Worm (Caenorhabditis elegans): ENCODE measurements around the gene T12G3.6.

The T12G3.6 gene

DNA sequence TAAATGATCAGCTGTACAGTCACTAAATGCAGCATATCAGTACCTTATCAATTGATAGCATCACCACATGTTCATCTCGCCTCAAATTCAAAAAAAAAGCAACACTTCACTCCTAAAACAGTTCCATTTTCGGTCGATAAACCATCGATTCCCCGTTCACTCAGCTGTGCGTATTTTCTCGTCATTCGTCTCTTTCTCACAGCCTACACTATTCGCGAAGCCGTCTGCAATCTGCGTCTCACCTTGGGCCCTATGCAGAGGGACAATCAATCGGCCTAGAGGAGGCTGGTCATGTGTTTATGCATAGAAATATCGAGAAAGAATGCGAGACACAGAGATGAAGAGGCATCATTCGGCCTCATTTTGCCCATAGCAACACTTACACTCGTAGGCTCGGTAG is 1.3 kb upstream of the T12G3.6 start (continued):
- no peak for TF ChIP-seq him-1 (tag; optimal IDR thresholded peaks at IDR 0.05)
- TF ChIP-seq ztf-28 (GFP tag; IDR thresholded peaks at IDR 0.05), result no peak
- TF ChIP-seq unc-130 (GFP tag; optimal IDR thresholded peaks at IDR 0.05), result no peak
- TF ChIP-seq hlh-12 (tag; optimal IDR thresholded peaks at IDR 0.05), result no peak
- TF ChIP-seq dpff-1 (tag; optimal IDR thresholded peaks at IDR 0.05), result no peak
- peak; percentile 76 for TF ChIP-seq nfyb-1 (GFP tag; IDR thresholded peaks at IDR 0.05)
- peak; percentile 95 for TF ChIP-seq B0336.3 (GFP tag; IDR thresholded peaks at IDR 0.05)
- no peak for TF ChIP-seq akir-1 (GFP tag; optimal IDR thresholded peaks at IDR 0.05)
- peak; percentile 77 for TF ChIP-seq K11D2.4 (GFP tag; IDR thresholded peaks at IDR 0.05)
- peak; percentile 64 for TF ChIP-seq B0035.1 (tag; optimal IDR thresholded peaks at IDR 0.05)
- TF ChIP-seq ceh-40 (GFP tag; IDR thresholded peaks at IDR 0.05), result no peak
- no peak for TF ChIP-seq F39B2.1 (GFP tag; IDR thresholded peaks at IDR 0.05)
- TF ChIP-seq hmg-20 (GFP tag; IDR thresholded peaks at IDR 0.05), result 0 out of 2 replicates have a peak, but pooled peaks have one; percentile 33
- no peak for TF ChIP-seq B0261.1 (tag; optimal IDR thresholded peaks at IDR 0.05)
- no peak for TF ChIP-seq mes-4 (tag; optimal IDR thresholded peaks at IDR 0.05)
- no peak for TF ChIP-seq lsl-1 (GFP tag; optimal IDR thresholded peaks at IDR 0.05)
- no peak for TF ChIP-seq lag-1 (GFP tag; IDR thresholded peaks at IDR 0.05)
- peak; percentile 98 for TF ChIP-seq atf-7 (tag; optimal IDR thresholded peaks at IDR 0.05)
- TF ChIP-seq mxl-1 (tag; optimal IDR thresholded peaks at IDR 0.05), result no peak
- peak; percentile 80 for TF ChIP-seq ekl-4 (GFP tag; IDR thresholded peaks at IDR 0.05)
- no peak for TF ChIP-seq nhr-120 (GFP tag; IDR thresholded peaks at IDR 0.05)
- TF ChIP-seq tbx-9 (tag; optimal IDR thresholded peaks at IDR 0.05; ENCODE audit: borderline replicate concordance), result no peak
- TF ChIP-seq snpc-1.1 (tag; optimal IDR thresholded peaks at IDR 0.05; ENCODE audit: insufficient read depth), result no peak
- TF ChIP-seq athp-1 (tag; optimal IDR thresholded peaks at IDR 0.05), result peak; percentile 84
- no peak for TF ChIP-seq ceh-100 (GFP tag; IDR thresholded peaks at IDR 0.05)
- peak; percentile 82 for TF ChIP-seq zfh-2 (GFP tag; conservative IDR thresholded peaks at IDR 0.05)
- no peak for TF ChIP-seq nhr-27 (tag; optimal IDR thresholded peaks at IDR 0.05)
- peak; percentile 50; the same call in 1 of the 2 replicates for TF ChIP-seq Y56A3A.18 (GFP tag; IDR thresholded peaks at IDR 0.05)
- TF ChIP-seq F22D6.2 (tag; optimal IDR thresholded peaks at IDR 0.05), result peak; percentile 71
- TF ChIP-seq F10E7.11 (tag; optimal IDR thresholded peaks at IDR 0.05), result no peak
- no peak for TF ChIP-seq dpl-1 (GFP tag; optimal IDR thresholded peaks at IDR 0.05)
- peak; percentile 79 for TF ChIP-seq repo-1 (tag; optimal IDR thresholded peaks at IDR 0.05)
- TF ChIP-seq F37B4.10 (GFP tag; IDR thresholded peaks at IDR 0.05), result no peak
- TF ChIP-seq rec-8 (tag; optimal IDR thresholded peaks at IDR 0.05), result no peak
- TF ChIP-seq mcd-1 (GFP tag; IDR thresholded peaks at IDR 0.05), result peak; percentile 76
- peak; percentile 84 for TF ChIP-seq chd-7 (tag; optimal IDR thresholded peaks at IDR 0.05)
- TF ChIP-seq lin-35 (GFP tag; optimal IDR thresholded peaks at IDR 0.05), result peak in 1 of 3 experiments; percentile 67
- no peak for TF ChIP-seq lin-26 (GFP tag; IDR thresholded peaks at IDR 0.05)
- no peak for TF ChIP-seq F57A8.1 (GFP tag; optimal IDR thresholded peaks at IDR 0.05)
- no peak for TF ChIP-seq Y79H2A.3 (GFP tag; conservative IDR thresholded peaks at IDR 0.05)
- TF ChIP-seq dox-1 (GFP tag; IDR thresholded peaks at IDR 0.05), result peak; percentile 86
- peak; percentile 71 for TF ChIP-seq nhr-90 (tag; optimal IDR thresholded peaks at IDR 0.05)
- TF ChIP-seq ccch-3 (GFP tag; optimal IDR thresholded peaks at IDR 0.05), result no peak
- TF ChIP-seq ztf-22 (GFP tag; optimal IDR thresholded peaks at IDR 0.05), result peak; percentile 84
- TF ChIP-seq ceh-58 (GFP tag; IDR thresholded peaks at IDR 0.05), result no peak
- TF ChIP-seq die-1 (tag; optimal IDR thresholded peaks at IDR 0.05), result no peak
- no peak for TF ChIP-seq nhr-179 (tag; optimal IDR thresholded peaks at IDR 0.05)
- TF ChIP-seq rcor-1 (GFP tag; IDR thresholded peaks at IDR 0.05), result no peak
- no peak for TF ChIP-seq F23B12.7 (tag; optimal IDR thresholded peaks at IDR 0.05; ENCODE audit: insufficient read depth)
- TF ChIP-seq xnd-1 (tag; optimal IDR thresholded peaks at IDR 0.05), result no peak
